Fruit fly (Drosophila melanogaster) whole organism, embryonic: ENCODE data around the gene spz3.

Source experiments
- Bgb ChIP-seq: fragments of 200-800 bp; sonication (Bioruptor generic); IDR thresholded peaks from 2 replicates; pipeline ENCODE4 v1.3.6; 2022; ENCODE audit warnings: missing biosample characterization, missing genetic modification characterization; ENCODE audit not compliant: partially characterized antibody
- CG10267 ChIP-seq: fragments of 200-800 bp; sonication (Bioruptor generic); optimal IDR thresholded peaks from 2 replicates; lab custom pipeline; 2018; ENCODE audit warnings: missing biosample characterization, mild to moderate bottlenecking, missing genetic modification characterization, moderate library complexity
- CG10654 ChIP-seq: fragments of 200-800 bp; sonication (Bioruptor generic); optimal IDR thresholded peaks from 2 replicates; lab custom pipeline; 2016; ENCODE audit warnings: missing biosample characterization, missing genetic modification characterization
- CG13624 ChIP-seq: fragments of 200-800 bp; sonication (Bioruptor generic); optimal IDR thresholded peaks from 2 replicates; lab custom pipeline; 2016; ENCODE audit warnings: missing biosample characterization, missing genetic modification characterization
- CG16813 ChIP-seq: fragments of 200-800 bp; sonication (Bioruptor generic); IDR thresholded peaks from 3 replicates; pipeline ENCODE4 v1.3.6; 2022; ENCODE audit warnings: missing biosample characterization, missing genetic modification characterization; ENCODE audit not compliant: partially characterized antibody
- CG17361 ChIP-seq: fragments of 200-800 bp; sonication (Bioruptor generic); IDR thresholded peaks from 3 replicates; pipeline ENCODE4 v1.3.6; 2022; ENCODE audit warnings: missing biosample characterization, missing genetic modification characterization
- CG18599 ChIP-seq: fragments of 200-800 bp; sonication (Bioruptor generic); optimal IDR thresholded peaks from 3 replicates; lab custom pipeline; 2017; ENCODE audit warnings: missing biosample characterization, missing genetic modification characterization, mild to moderate bottlenecking, moderate library complexity, missing genetic modification reagents
- CG18764 ChIP-seq: fragments of 200-800 bp; sonication (Bioruptor generic); optimal IDR thresholded peaks from 3 replicates; lab custom pipeline; 2016; ENCODE audit warnings: missing biosample characterization, missing genetic modification characterization
- CG2120 ChIP-seq: fragments of 200-800 bp; sonication (Bioruptor generic); optimal IDR thresholded peaks from 3 replicates; lab custom pipeline; 2016; ENCODE audit warnings: missing biosample characterization, missing genetic modification characterization
- CG2712 ChIP-seq: fragments of 200-800 bp; optimal IDR thresholded peaks from 3 replicates; lab custom pipeline; 2019; ENCODE audit warnings: missing biosample characterization, mild to moderate bottlenecking, missing genetic modification characterization, moderate library complexity
- CG30403 ChIP-seq: fragments of 200-800 bp; sonication (Bioruptor generic); optimal IDR thresholded peaks from 3 replicates; lab custom pipeline; 2016; ENCODE audit warnings: missing biosample characterization, missing genetic modification characterization
- CG32532 ChIP-seq: fragments of 200-800 bp; sonication (Bioruptor generic); IDR thresholded peaks from 2 replicates; pipeline ENCODE4 v1.3.6; 2022; ENCODE audit warnings: missing biosample characterization, missing genetic modification characterization
- CG33213 ChIP-seq: fragments of 200-800 bp; sonication (Bioruptor generic); optimal IDR thresholded peaks from 3 replicates; lab custom pipeline; 2016; ENCODE audit warnings: missing biosample characterization, missing genetic modification characterization
- CG34224 ChIP-seq: fragments of 200-800 bp; sonication (Bioruptor generic); IDR thresholded peaks from 3 replicates; pipeline ENCODE4 v1.3.6; 2022; ENCODE audit warnings: missing biosample characterization, missing genetic modification characterization; ENCODE audit not compliant: partially characterized antibody
- CG3838 ChIP-seq: fragments of 200-800 bp; sonication (Bioruptor generic); optimal IDR thresholded peaks from 3 replicates; lab custom pipeline; 2016; ENCODE audit warnings: missing biosample characterization, missing genetic modification characterization
- CG7963 ChIP-seq: fragments of 200-800 bp; sonication (Bioruptor generic); IDR thresholded peaks from 3 replicates; pipeline ENCODE4 v1.3.6; 2022; ENCODE audit warnings: missing biosample characterization, missing genetic modification characterization; ENCODE audit not compliant: partially characterized antibody
- CG8359 ChIP-seq: fragments of 200-800 bp; sonication (Bioruptor generic); optimal IDR thresholded peaks from 2 replicates; lab custom pipeline; 2017; ENCODE audit warnings: missing biosample characterization, mild to moderate bottlenecking, missing genetic modification characterization, borderline replicate concordance
- CG9876 ChIP-seq: fragments of 200-800 bp; sonication (Bioruptor generic); optimal IDR thresholded peaks from 2 replicates; lab custom pipeline; 2016; ENCODE audit warnings: missing biosample characterization, missing genetic modification characterization
- CkIIα-i1 ChIP-seq: fragments of 200-800 bp; sonication (Bioruptor generic); IDR thresholded peaks from 2 replicates; pipeline ENCODE4 v1.3.6; 2022; ENCODE audit warnings: missing biosample characterization, missing genetic modification characterization
- D19A ChIP-seq: fragments of 200-800 bp; optimal IDR thresholded peaks from 3 replicates; lab custom pipeline; 2019; ENCODE audit warnings: missing biosample characterization, mild to moderate bottlenecking, missing genetic modification characterization, moderate library complexity
- Dek ChIP-seq: fragments of 200-800 bp; sonication (Bioruptor generic); optimal IDR thresholded peaks from 3 replicates; lab custom pipeline; 2019; ENCODE audit warnings: missing biosample characterization, mild to moderate bottlenecking, missing genetic modification characterization, moderate library complexity
- ERR ChIP-seq: fragments of 200-800 bp; sonication (Bioruptor generic); optimal IDR thresholded peaks from 2 replicates; lab custom pipeline; 2016; ENCODE audit warnings: missing biosample characterization, missing genetic modification characterization
- Ets65A ChIP-seq: fragments of 200-800 bp; sonication (Bioruptor generic); peaks from one replicate; lab custom pipeline; 2016; ENCODE audit warnings: missing biosample characterization, missing genetic modification characterization
- Ets97D ChIP-seq: fragments of 200-800 bp; sonication (Bioruptor generic); optimal IDR thresholded peaks from 3 replicates; lab custom pipeline; 2016; ENCODE audit warnings: missing biosample characterization, missing genetic modification characterization
- H15 ChIP-seq: fragments of 200-800 bp; sonication (Bioruptor generic); IDR thresholded peaks from 3 replicates; pipeline ENCODE4 v1.3.6; 2022; ENCODE audit warnings: missing biosample characterization, missing genetic modification characterization
- HmgD ChIP-seq: fragments of 200-800 bp; sonication (Bioruptor generic); optimal IDR thresholded peaks from 3 replicates; lab custom pipeline; 2016; ENCODE audit warnings: missing biosample characterization, missing genetic modification characterization
- Jarid2 ChIP-seq: fragments of 200-800 bp; sonication (Bioruptor generic); optimal IDR thresholded peaks from 3 replicates; lab custom pipeline; 2017; ENCODE audit warnings: mild to moderate bottlenecking, missing biosample characterization, missing genetic modification reagents, missing genetic modification characterization
- Lhr ChIP-seq: fragments of 200-800 bp; sonication (Bioruptor generic); optimal IDR thresholded peaks from 3 replicates; lab custom pipeline; 2017; ENCODE audit warnings: mild to moderate bottlenecking, missing biosample characterization, missing genetic modification reagents, missing genetic modification characterization
- Med ChIP-seq: fragments of 200-800 bp; sonication (Bioruptor generic); peaks from one replicate; lab custom pipeline; 2016; ENCODE audit warnings: missing biosample characterization, missing genetic modification characterization, mild to moderate bottlenecking, inconsistent platforms, moderate library complexity
- Nf-YB ChIP-seq: fragments of 200-800 bp; sonication (Bioruptor generic); optimal IDR thresholded peaks from 3 replicates; lab custom pipeline; 2019; ENCODE audit warnings: missing biosample characterization, mild to moderate bottlenecking, missing genetic modification characterization, moderate library complexity
- Rx ChIP-seq: fragments of 200-800 bp; sonication (Bioruptor generic); IDR thresholded peaks from 2 replicates; pipeline ENCODE4 v1.3.6; 2022; ENCODE audit warnings: missing biosample characterization, missing genetic modification characterization
- Side ChIP-seq: fragments of 200-800 bp; sonication (Bioruptor generic); optimal IDR thresholded peaks from 2 replicates; lab custom pipeline; 2016; ENCODE audit warnings: missing biosample characterization, missing genetic modification characterization
- Spps ChIP-seq: fragments of 200-800 bp; sonication (Bioruptor generic); optimal IDR thresholded peaks from 2 replicates; lab custom pipeline; 2018; ENCODE audit warnings: missing biosample characterization, mild to moderate bottlenecking, missing genetic modification characterization
- amos ChIP-seq: fragments of 200-800 bp; sonication (Bioruptor generic); IDR thresholded peaks from 2 replicates; pipeline ENCODE4 v1.3.6; 2022; ENCODE audit warnings: missing biosample characterization, missing genetic modification characterization; ENCODE audit not compliant: partially characterized antibody
- bbx ChIP-seq: fragments of 200-800 bp; sonication (Bioruptor generic); IDR thresholded peaks from 2 replicates; pipeline ENCODE4 v1.3.6; 2022; ENCODE audit warnings: missing biosample characterization, missing genetic modification characterization; ENCODE audit not compliant: partially characterized antibody
- bowl ChIP-seq: fragments of 200-800 bp; sonication (Bioruptor generic); IDR thresholded peaks from 2 replicates; pipeline ENCODE4 v1.3.6; 2022; ENCODE audit warnings: missing biosample characterization, missing genetic modification characterization
- chn ChIP-seq: fragments of 200-800 bp; sonication (Bioruptor generic); optimal IDR thresholded peaks from 2 replicates; lab custom pipeline; 2016; ENCODE audit warnings: missing biosample characterization, missing genetic modification characterization
- dati ChIP-seq: fragments of 200-800 bp; sonication (Bioruptor generic); IDR thresholded peaks from 2 replicates; pipeline ENCODE4 v1.3.6; 2022; ENCODE audit warnings: missing biosample characterization, missing genetic modification characterization
- gfzf ChIP-seq: fragments of 200-800 bp; sonication (Bioruptor generic); optimal IDR thresholded peaks from 2 replicates; lab custom pipeline; 2016; ENCODE audit warnings: missing biosample characterization, mild to moderate bottlenecking, missing genetic modification characterization, moderate library complexity
- knrl ChIP-seq: fragments of 200-800 bp; sonication (Bioruptor generic); IDR thresholded peaks from 3 replicates; pipeline ENCODE4 v1.3.6; 2022; ENCODE audit warnings: missing biosample characterization, missing genetic modification characterization; ENCODE audit not compliant: partially characterized antibody
- pho ChIP-seq: fragments of 200-800 bp; sonication (Bioruptor generic); optimal IDR thresholded peaks from 2 replicates; lab custom pipeline; 2016; ENCODE audit warnings: missing biosample characterization, missing genetic modification characterization
- phol ChIP-seq: fragments of 200-800 bp; sonication (Bioruptor generic); optimal IDR thresholded peaks from 3 replicates; lab custom pipeline; 2018; ENCODE audit warnings: missing biosample characterization, mild to moderate bottlenecking, missing genetic modification characterization, moderate library complexity
- pum ChIP-seq: fragments of 200-800 bp; sonication (Bioruptor generic); optimal IDR thresholded peaks from 2 replicates; lab custom pipeline; 2016; ENCODE audit warnings: missing biosample characterization, missing genetic modification characterization
- row ChIP-seq: fragments of 200-800 bp; sonication (Bioruptor generic); IDR thresholded peaks from 3 replicates; pipeline ENCODE4 v1.3.6; 2022; ENCODE audit warnings: missing biosample characterization, missing genetic modification characterization
- sob ChIP-seq: fragments of 200-800 bp; sonication (Bioruptor generic); IDR thresholded peaks from 2 replicates; pipeline ENCODE4 v1.3.6; 2022; ENCODE audit warnings: missing biosample characterization, missing genetic modification characterization
- stwl ChIP-seq: fragments of 200-800 bp; sonication (Bioruptor generic); optimal IDR thresholded peaks from 3 replicates; lab custom pipeline; 2018; ENCODE audit warnings: missing biosample characterization, mild to moderate bottlenecking, missing genetic modification characterization, moderate library complexity
- tgo ChIP-seq: fragments of 200-800 bp; sonication (Bioruptor generic); IDR thresholded peaks from 3 replicates; pipeline ENCODE4 v1.3.6; 2022; ENCODE audit warnings: missing biosample characterization, missing genetic modification characterization
- ttk ChIP-seq: fragments of 200-800 bp; sonication (Bioruptor generic); IDR thresholded peaks from 2 replicates; pipeline ENCODE4 v2.1.2; 2022; ENCODE audit warnings: missing biosample characterization, missing genetic modification characterization
- zen ChIP-seq: fragments of 200-800 bp; sonication (Bioruptor generic); optimal IDR thresholded peaks from 3 replicates; lab custom pipeline; 2018; ENCODE audit warnings: missing biosample characterization, mild to moderate bottlenecking, missing genetic modification characterization, moderate library complexity
- zfh2 ChIP-seq: fragments of 200-800 bp; sonication (Bioruptor generic); optimal IDR thresholded peaks from 2 replicates; lab custom pipeline; 2016; ENCODE audit warnings: missing biosample characterization, missing genetic modification characterization

Gene spz3

DNA sequence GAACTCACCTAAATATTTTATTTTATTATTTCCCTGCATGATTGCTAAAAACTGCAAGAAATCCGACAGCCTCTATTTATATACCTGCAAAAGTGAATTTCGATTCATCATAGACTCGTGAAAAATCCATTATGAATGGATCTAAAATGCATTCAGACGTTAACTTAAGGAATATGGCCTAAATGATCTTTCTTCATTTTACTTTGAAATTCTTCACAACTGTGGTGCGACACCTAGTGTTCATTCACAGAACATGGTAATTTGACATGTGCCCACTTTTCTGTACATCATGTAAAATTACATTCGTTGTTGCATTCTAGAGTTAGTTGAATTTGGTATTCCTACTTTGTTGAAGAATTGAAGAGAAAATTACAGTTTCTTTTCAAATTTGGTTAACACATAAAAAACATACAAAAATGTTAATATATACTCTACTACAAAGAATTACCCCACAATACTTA, 11.3 kb upstream of the spz3 start, which contains the start of gene Spn28Db (continued):
- peak; percentile 84 for TF ChIP-seq Ets65A (GFP tag; lab: Kevin White, UChicago)
- TF ChIP-seq bowl = no peak
- peak; percentile 18 for TF ChIP-seq gfzf (GFP tag; lab: Kevin White, UChicago)
- no peak for TF ChIP-seq Spps (tag; lab: Kevin White, UChicago)
- TF ChIP-seq sob (GFP tag; lab: Robert Waterston, UW) = peak; percentile 58; the same call in 1 of the 2 replicates
- TF ChIP-seq Med = peak; percentile 80
- TF ChIP-seq Side = peak; percentile 26
- TF ChIP-seq pum (GFP tag; lab: Kevin White, UChicago) = no peak
- TF ChIP-seq CG7963 (GFP tag; lab: Robert Waterston, UW) = peak; percentile 56; the same call in 1 of the 3 replicates
- TF ChIP-seq CkIIα-i1 (GFP tag; lab: Robert Waterston, UW) = no peak
- TF ChIP-seq CG13624 (GFP tag; lab: Kevin White, UChicago) = peak; percentile 34
- TF ChIP-seq zen = peak; percentile 65
- TF ChIP-seq CG8359 = no peak
- peak; percentile 4 for TF ChIP-seq Dek (tag; lab: Kevin White, UChicago)
- TF ChIP-seq CG2712 (tag; lab: Kevin White, UChicago) = peak; percentile 38
- TF ChIP-seq CG34224 (GFP tag; lab: Robert Waterston, UW) = no peak
- peak; percentile 3 for TF ChIP-seq D19A (tag; lab: Kevin White, UChicago)
- TF ChIP-seq dati (GFP tag; lab: Robert Waterston, UW) = no peak
- TF ChIP-seq CG18599 = no peak
- TF ChIP-seq chn (GFP tag; lab: Kevin White, UChicago) = peak; percentile 2
- TF ChIP-seq CG30403 (GFP tag; lab: Kevin White, UChicago) = peak; percentile 25
- peak; percentile 33 for TF ChIP-seq pho
- TF ChIP-seq ttk (GFP tag; lab: Robert Waterston, UW) = no peak
- no peak for TF ChIP-seq tgo (GFP tag; lab: Robert Waterston, UW)
- TF ChIP-seq CG9876 = peak; percentile 39
- peak; percentile 11 for TF ChIP-seq phol (tag; lab: Kevin White, UChicago)
- peak; percentile 10 for TF ChIP-seq CG18764 (GFP tag; lab: Kevin White, UChicago)
- peak; percentile 52 for TF ChIP-seq CG33213
- TF ChIP-seq H15 = no peak
- 0 out of 2 replicates have a peak, but pooled peaks have one; percentile 14 for TF ChIP-seq bbx (GFP tag; lab: Robert Waterston, UW)
- peak; percentile 14; the same call in 1 of the 2 replicates for TF ChIP-seq CG32532 (GFP tag; lab: Robert Waterston, UW)
- TF ChIP-seq Nf-YB = no peak
- peak; percentile 93 for TF ChIP-seq stwl (tag; lab: Kevin White, UChicago)
- TF ChIP-seq knrl = peak; percentile 73
- peak; percentile 1 for TF ChIP-seq Ets97D (GFP tag; lab: Kevin White, UChicago)
- TF ChIP-seq Lhr (GFP tag; lab: Kevin White, UChicago) = peak; percentile 48
- TF ChIP-seq row (GFP tag; lab: Robert Waterston, UW) = no peak
- TF ChIP-seq amos = peak; percentile 80
- peak; percentile 12 for TF ChIP-seq zfh2 (GFP tag; lab: Kevin White, UChicago)
- peak; percentile 9 for TF ChIP-seq Jarid2 (GFP tag; lab: Kevin White, UChicago)
- peak; percentile 69 for TF ChIP-seq CG16813 (GFP tag; lab: Robert Waterston, UW)
- peak; percentile 27 for TF ChIP-seq CG2120 (GFP tag; lab: Kevin White, UChicago)
- peak; percentile 45 for TF ChIP-seq HmgD
- peak; percentile 86 for TF ChIP-seq Bgb
- no peak for TF ChIP-seq CG10654 (GFP tag; lab: Kevin White, UChicago)
- peak; percentile 22 for TF ChIP-seq CG10267 (tag; lab: Kevin White, UChicago)
- TF ChIP-seq Rx (GFP tag; lab: Robert Waterston, UW) = no peak
- no peak for TF ChIP-seq CG17361 (GFP tag; lab: Robert Waterston, UW)
- TF ChIP-seq ERR (GFP tag; lab: Kevin White, UChicago) = no peak
- no peak for TF ChIP-seq CG3838 (GFP tag; lab: Kevin White, UChicago)
